Worm (Caenorhabditis elegans): ENCODE data around the gene sdz-8.

Gene sdz-8

DNA sequence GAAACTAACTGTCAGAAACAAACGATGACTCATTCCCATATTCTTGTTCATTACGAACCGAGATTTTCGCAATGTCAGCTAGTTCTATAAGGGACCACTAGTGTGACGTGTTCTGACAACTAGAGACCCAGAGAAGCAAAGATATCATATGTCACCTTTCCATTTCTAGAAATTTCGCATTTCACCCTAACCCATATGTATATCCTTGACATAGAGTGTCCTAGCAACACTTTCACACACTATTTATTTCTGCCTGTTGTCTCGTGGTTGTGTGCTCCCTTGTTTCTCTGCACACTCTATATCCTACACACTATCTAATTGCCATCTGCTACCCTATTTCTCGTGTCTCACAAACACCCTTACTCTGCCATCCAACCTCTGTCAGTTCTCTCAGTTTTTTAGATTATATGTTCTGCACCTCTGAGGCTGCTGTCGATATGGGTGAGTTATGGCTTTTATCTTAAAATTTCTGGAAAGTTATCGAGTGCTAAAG, 33.0 kb upstream of the sdz-8 start, which contains the start of the genes F38B7.17 and F38B7.3 (continued):
- TF ChIP-seq lin-35 (GFP tag; optimal IDR thresholded peaks at IDR 0.05): peak; percentile 64 to 70
- TF ChIP-seq blmp-1 (tag; optimal IDR thresholded peaks at IDR 0.05): peak; percentile 66
- TF ChIP-seq dpl-1 (GFP tag; optimal IDR thresholded peaks at IDR 0.05): peak; percentile 26 to 39 (median 34)
- peak; percentile 5 to 88 for TF ChIP-seq mdl-1 (tag; optimal IDR thresholded peaks at IDR 0.05)
- TF ChIP-seq nhr-77 (tag; optimal IDR thresholded peaks at IDR 0.05): peak; percentile 43

DNA sequence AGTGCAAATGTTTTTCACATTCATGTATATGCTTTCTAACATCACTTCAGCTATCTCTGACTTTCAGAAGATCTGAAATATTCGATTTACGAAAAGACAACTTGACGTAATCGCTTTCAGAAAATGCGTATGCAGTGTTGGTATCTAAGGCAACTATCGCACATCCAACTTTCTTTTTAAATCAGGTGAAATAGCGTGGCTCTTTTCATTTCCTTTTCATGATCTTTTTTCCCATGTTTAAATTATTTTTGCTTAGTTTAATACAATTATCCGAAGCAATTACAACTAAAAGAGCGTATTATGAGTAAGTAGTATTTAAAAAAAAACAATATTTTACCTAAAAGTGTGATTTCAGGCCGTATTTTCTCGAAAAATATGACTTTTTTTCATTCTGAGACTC, 30.8 kb upstream of the sdz-8 start, which contains the start of gene F38B7.11:
F38B7.11 (plus strand) TSS at position 301 of the 400 bp plus-strand sequence.
- TF ChIP-seq pag-3 (tag; optimal IDR thresholded peaks at IDR 0.05; ENCODE audit: borderline replicate concordance, insufficient read depth) (no peak), fkh-8 (tag; optimal IDR thresholded peaks at IDR 0.05) (peak; percentile 30)

DNA sequence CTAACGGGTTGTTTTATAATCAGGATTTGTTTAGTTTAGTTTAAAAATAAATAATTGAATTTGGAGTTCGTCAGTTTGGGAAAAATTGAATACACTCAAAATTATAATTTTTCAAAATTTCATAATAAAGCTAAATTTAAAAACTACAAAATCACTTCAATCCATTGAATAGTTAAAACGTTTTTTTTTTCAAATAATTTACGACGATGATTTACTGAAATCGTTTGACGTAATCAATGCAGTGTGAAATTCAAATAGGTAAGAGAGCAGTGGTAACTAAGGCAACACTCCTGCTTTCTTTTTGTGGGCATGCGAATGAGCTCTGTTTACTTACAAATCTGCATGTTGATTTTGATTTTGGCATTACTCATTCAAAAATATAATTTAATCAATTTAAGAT, 29.2 kb upstream of the sdz-8 start, which contains the start of gene F38B7.10:
F38B7.10 (plus strand) TSS at position 301 of the 400 bp plus-strand sequence.
- no peak for TF ChIP-seq skn-1 (tag; optimal IDR thresholded peaks at IDR 0.05)
- no peak for TF ChIP-seq nhr-77 (tag; optimal IDR thresholded peaks at IDR 0.05)
- TF ChIP-seq nhr-85 (tag): peak; percentile 48
- peak; percentile 24 for TF ChIP-seq fkh-8 (tag; optimal IDR thresholded peaks at IDR 0.05)
- TF ChIP-seq jun-1 (tag; optimal IDR thresholded peaks at IDR 0.05): no peak
- no peak for TF ChIP-seq ceh-82 (tag; optimal IDR thresholded peaks at IDR 0.05)
- TF ChIP-seq sox-4 (tag; optimal IDR thresholded peaks at IDR 0.05): no peak
- no peak for TF ChIP-seq blmp-1 (tag; optimal IDR thresholded peaks at IDR 0.05)
- no peak for TF ChIP-seq C04F5.9 (tag; optimal IDR thresholded peaks at IDR 0.05)

- TF ChIP-seq ceh-88 (GFP tag; IDR thresholded peaks at IDR 0.05) (no peak), tlp-1 (tag; optimal IDR thresholded peaks at IDR 0.05) (no peak), nhr-71 (tag; optimal IDR thresholded peaks at IDR 0.05) (peak; percentile 30), blmp-1 (tag; optimal IDR thresholded peaks at IDR 0.05) (peak; percentile 44), nhr-20 (tag; optimal IDR thresholded peaks at IDR 0.05) (peak; percentile 11), lin-14 (GFP tag; optimal IDR thresholded peaks at IDR 0.05) (peak; percentile 23), fkh-4 (tag; optimal IDR thresholded peaks at IDR 0.05; ENCODE audit: borderline replicate concordance) (no peak), nhr-85 (tag) (peak; percentile 90), efl-1 (optimal IDR thresholded peaks at IDR 0.05) (no peak), efl-1 (GFP tag; optimal IDR thresholded peaks at IDR 0.05 in 1 of 2) (peak in 1 of 2 experiments; percentile 89), nhr-90 (tag; optimal IDR thresholded peaks at IDR 0.05; ENCODE audit: poor library complexity) (peak; percentile 2), ztf-4 (tag; optimal IDR thresholded peaks at IDR 0.05) (no peak), nhr-47 (tag; optimal IDR thresholded peaks at IDR 0.05) (no peak), F16B12.6 (tag; optimal IDR thresholded peaks at IDR 0.05) (no peak), grh-1 (GFP tag; IDR thresholded peaks at IDR 0.05) (no peak), elt-3 (tag; optimal IDR thresholded peaks at IDR 0.05) (peak in 4 of 6 experiments; percentile 25 to 48 (median 42))
Observed at ce11 chrV:11543564-11543963, 27.6 kb upstream of the sdz-8 start, which contains the start of gene F38B7.2. F38B7.2 (plus strand) TSS chrV:11543963.

- TF ChIP-seq Y116A8C.19 (tag; optimal IDR thresholded peaks at IDR 0.05; ENCODE audit: borderline replicate concordance) (no peak), unc-98 (GFP tag; IDR thresholded peaks at IDR 0.05) (no peak), C16A3.4 (tag; optimal IDR thresholded peaks at IDR 0.05) (no peak), hpl-2 (GFP tag; optimal IDR thresholded peaks at IDR 0.05) (no peak), ceh-90 (tag; optimal IDR thresholded peaks at IDR 0.05) (no peak), rnt-1 (tag; optimal IDR thresholded peaks at IDR 0.05) (no peak), unc-86 (tag; optimal IDR thresholded peaks at IDR 0.05) (no peak), ces-1 (GFP tag; optimal IDR thresholded peaks at IDR 0.05) (no peak), ztf-4 (tag; optimal IDR thresholded peaks at IDR 0.05) (no peak), jun-1 (tag; optimal IDR thresholded peaks at IDR 0.05) (peak; percentile 7), nhr-20 (tag; optimal IDR thresholded peaks at IDR 0.05) (no peak), efl-1 (optimal IDR thresholded peaks at IDR 0.05) (peak in 1 of 2 experiments; percentile 3), efl-1 (GFP tag; optimal IDR thresholded peaks at IDR 0.05 in 1 of 2) (no peak), pag-3 (tag; optimal IDR thresholded peaks at IDR 0.05; ENCODE audit: borderline replicate concordance, insufficient read depth) (no peak), vab-15 (tag; optimal IDR thresholded peaks at IDR 0.05) (peak; percentile 4), nhr-71 (tag; optimal IDR thresholded peaks at IDR 0.05) (no peak), sox-4 (tag; optimal IDR thresholded peaks at IDR 0.05) (no peak), skn-1 (tag; optimal IDR thresholded peaks at IDR 0.05) (no peak), lin-35 (GFP tag; optimal IDR thresholded peaks at IDR 0.05) (no peak), ceh-63 (GFP tag; optimal IDR thresholded peaks at IDR 0.05) (no peak), grh-1 (GFP tag; IDR thresholded peaks at IDR 0.05) (no peak), nhr-19 (GFP tag; conservative IDR thresholded peaks at IDR 0.05) (no peak), sup-37 (GFP tag; optimal IDR thresholded peaks at IDR 0.05) (no peak), nhr-11 (tag; optimal IDR thresholded peaks at IDR 0.05) (no peak), mef-2 (tag; optimal IDR thresholded peaks at IDR 0.05) (no peak)
Observed at ce11 chrV:11541284-11541683, 25.3 kb upstream of the sdz-8 start.

All from whole organism, L1 larva.